Fruit fly (Drosophila melanogaster) whole organism: Measurements from ENCODE around the gene CG44532.

Experiments
- CG8478 ChIP-seq: fragments of >200 bp; optimal IDR thresholded peaks from 2 replicates; lab custom pipeline; 2018; ENCODE audit warnings: inconsistent platforms
- Dll ChIP-seq: fragments of >200 bp; optimal IDR thresholded peaks from 2 replicates; lab custom pipeline; 2017
- EcR ChIP-seq, 2 experiments: fragments of >200 bp; optimal IDR thresholded peaks; 2 replicates each; lab custom pipeline; 2017; ENCODE audit warnings: missing biosample characterization in 2 of 2, missing genetic modification characterization in 2 of 2, missing genetic modification reagents in 2 of 2
- pan ChIP-seq: fragments of >200 bp; optimal IDR thresholded peaks from 2 replicates; lab custom pipeline; 2017
- psq ChIP-seq: fragments of >200 bp; optimal IDR thresholded peaks from 2 replicates; lab custom pipeline; 2017

DNA sequence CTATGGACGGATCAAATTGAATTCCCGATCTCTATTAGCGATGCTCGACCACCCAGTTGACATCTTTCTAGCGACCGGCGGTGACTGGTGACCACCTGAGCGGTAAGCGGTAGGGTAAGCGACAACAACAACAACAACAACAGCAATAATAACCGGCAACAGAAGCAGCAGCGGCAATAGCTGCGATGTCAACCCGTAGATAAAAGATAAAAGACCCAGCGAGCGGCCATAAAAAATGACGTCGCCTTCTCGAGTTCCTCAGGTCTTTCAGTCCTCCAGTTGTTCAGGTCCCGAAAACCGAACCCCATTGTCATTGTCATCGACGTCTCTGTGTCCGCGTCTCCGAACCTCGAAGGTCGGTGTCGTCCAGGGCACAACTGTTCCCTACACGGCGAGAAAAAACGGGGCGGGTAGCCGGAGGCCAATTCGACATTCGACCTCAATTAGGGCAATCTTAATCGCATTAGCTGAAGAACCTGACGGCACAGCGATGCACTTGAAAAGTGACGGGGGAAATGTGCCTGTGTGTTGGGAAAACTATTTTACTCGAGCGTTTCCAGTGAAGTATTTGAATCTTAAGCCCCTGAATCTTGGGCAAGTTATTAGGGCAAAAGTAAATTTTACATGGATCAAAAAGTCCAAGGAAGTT lies 29.2 kb upstream of the CG44532 start:
- no peak for TF ChIP-seq pan (lab: Kevin White, UChicago)
- no peak for TF ChIP-seq psq (lab: Kevin White, UChicago)
- no peak for TF ChIP-seq CG8478 (lab: Kevin White, UChicago)
- TF ChIP-seq EcR (GFP tag; optimal IDR thresholded peaks at IDR 0.05; lab: Kevin White, UChicago) = no peak
- no peak for TF ChIP-seq Dll
